Worm (Caenorhabditis elegans): ENCODE results near the gene W08F4.12.

ce11 chrII:542416-542815 lies 41.8 kb downstream of the W08F4.12 start:
- TF ChIP-seq pat-9 (tag; optimal IDR thresholded peaks at IDR 0.05) (no peak), ceh-2 (tag; optimal IDR thresholded peaks at IDR 0.05) (no peak), ref-2 (tag; optimal IDR thresholded peaks at IDR 0.05) (no peak), pha-2 (tag; optimal IDR thresholded peaks at IDR 0.05) (no peak), ama-1 (optimal IDR thresholded peaks at IDR 0.05) (no peak)
